Worm (Caenorhabditis elegans) whole organism, L4/young adult: ENCODE data around the gene F20D6.6.

Experiments used
- W03F9.2 ChIP-seq: fragments of 150-350 bp; optimal IDR thresholded peaks from 2 replicates; lab custom pipeline; 2014; ENCODE audit warnings: missing biosample characterization, missing genetic modification characterization
- him-1 ChIP-seq: sonication (generic microtip); optimal IDR thresholded peaks from 2 replicates; lab custom pipeline; 2016; ENCODE audit warnings: missing genotype, missing genetic modification reagents, missing genetic modification characterization, missing compliant biosample characterization

ce11 chrV:8190016-8190415, 30.3 kb downstream of the F20D6.6 start, which contains the start of gene F20D6.12:
- TF ChIP-seq W03F9.2 (tag; lab: Kevin White, UChicago) (no peak), him-1 (tag; lab: Kevin White, UChicago) (no peak)
